Fruit fly (Drosophila melanogaster): Measurements from ENCODE around the gene CG32202.

CG32202 gene

DNA sequence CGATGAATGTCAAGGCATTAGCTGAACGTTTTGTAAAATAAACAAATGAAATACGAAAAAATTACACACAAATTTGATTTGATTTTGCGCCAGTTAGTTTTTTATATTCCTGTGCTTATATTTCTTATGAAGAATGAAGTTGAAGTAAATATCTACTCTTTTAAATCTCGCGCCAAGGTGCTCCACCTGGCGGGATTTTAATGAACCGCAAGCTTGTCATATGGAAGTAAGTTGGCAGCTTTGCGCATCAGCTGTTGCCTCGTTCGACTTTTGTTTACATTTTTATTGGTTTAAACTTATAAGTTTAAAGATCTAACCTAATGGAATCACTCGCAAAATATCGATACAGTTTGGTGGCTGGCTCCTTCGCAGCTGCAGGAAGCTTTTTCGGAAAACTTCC lies 14.9 kb upstream of the CG32202 start, which contains the start of gene CG42495:
Gene CG42495 (plus strand): TSS at position 247 of the 400 bp plus-strand sequence.
- TF ChIP-seq D1 (tag; optimal IDR thresholded peaks at IDR 0.05) (peak; percentile 47), CG9948 (tag; optimal IDR thresholded peaks at IDR 0.05) (no peak)

DNA sequence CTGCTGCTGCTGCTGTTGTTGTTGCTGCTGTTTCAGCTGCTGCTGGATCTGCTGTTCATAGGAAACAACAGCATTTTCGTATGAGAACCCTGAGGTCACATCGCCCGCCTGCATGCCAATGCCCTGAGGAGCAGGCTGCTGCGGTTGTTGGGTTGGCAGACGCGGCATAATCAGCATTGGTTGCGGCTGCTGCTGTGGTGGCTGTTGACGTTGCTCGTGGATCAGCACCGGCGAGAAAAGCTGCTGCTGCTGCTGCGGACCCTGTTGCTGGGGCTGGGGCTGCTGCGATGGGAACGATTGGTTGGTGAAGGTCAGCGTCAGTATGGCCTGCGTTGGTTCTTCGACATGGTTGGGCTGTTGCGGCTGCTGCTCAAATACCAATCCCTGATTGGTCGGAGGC lies 12.1 kb upstream of the CG32202 start:
- TF ChIP-seq gl (tag; optimal IDR thresholded peaks at IDR 0.05) = no peak
- TF ChIP-seq fd96Ca (GFP tag; IDR thresholded peaks at IDR 0.05) = no peak
- no peak for TF ChIP-seq EcR (GFP tag; optimal IDR thresholded peaks at IDR 0.05)
- no peak for TF ChIP-seq CG15710 (tag; optimal IDR thresholded peaks at IDR 0.05)
- no peak for TF ChIP-seq CG14655 (GFP tag; optimal IDR thresholded peaks at IDR 0.05)
- no peak for TF ChIP-seq CG8301 (tag; optimal IDR thresholded peaks at IDR 0.05)
- no peak for TF ChIP-seq CG10348 (GFP tag; IDR thresholded peaks at IDR 0.05)
- TF ChIP-seq Ets98B (GFP tag; IDR thresholded peaks at IDR 0.05) = no peak
- no peak for TF ChIP-seq Pif1B (GFP tag; optimal IDR thresholded peaks at IDR 0.05)
- TF ChIP-seq CG13204 (GFP tag; optimal IDR thresholded peaks at IDR 0.05) = no peak
- TF ChIP-seq CG9948 (tag; optimal IDR thresholded peaks at IDR 0.05) = no peak
- TF ChIP-seq CG17806 (tag; optimal IDR thresholded peaks at IDR 0.05) = no peak
- no peak for TF ChIP-seq CG32121 (GFP tag; IDR thresholded peaks at IDR 0.05)
- TF ChIP-seq CG34367 (tag; optimal IDR thresholded peaks at IDR 0.05) = no peak
- TF ChIP-seq CG8159 (tag; optimal IDR thresholded peaks at IDR 0.05) = no peak
- TF ChIP-seq Pif1A (GFP tag; optimal IDR thresholded peaks at IDR 0.05) = no peak
- no peak for TF ChIP-seq CG4496 (GFP tag; IDR thresholded peaks at IDR 0.05)

- TF ChIP-seq CG17806 (tag; optimal IDR thresholded peaks at IDR 0.05) = peak; percentile 10
- TF ChIP-seq CG15710 (tag; optimal IDR thresholded peaks at IDR 0.05) = peak; percentile 2
- TF ChIP-seq Pif1B (GFP tag; optimal IDR thresholded peaks at IDR 0.05) = peak; percentile 17
- TF ChIP-seq CG10348 (GFP tag; IDR thresholded peaks at IDR 0.05) = no peak
- TF ChIP-seq Snoo (tag; optimal IDR thresholded peaks at IDR 0.05) = peak; percentile 55
- peak; percentile 49; the same call in 1 of the 3 replicates for TF ChIP-seq CG4496 (GFP tag; IDR thresholded peaks at IDR 0.05)
- peak; percentile 26; the same call in 1 of the 3 replicates for TF ChIP-seq fd96Ca (GFP tag; IDR thresholded peaks at IDR 0.05)
- TF ChIP-seq CG9948 (tag; optimal IDR thresholded peaks at IDR 0.05) = peak; percentile 3
- TF ChIP-seq Ets98B (GFP tag; IDR thresholded peaks at IDR 0.05) = no peak; the same call in none of the 2 replicates
- no peak for TF ChIP-seq CG12605 (GFP tag; IDR thresholded peaks at IDR 0.05)
- no peak for TF ChIP-seq EcR (GFP tag; optimal IDR thresholded peaks at IDR 0.05)
- no peak for TF ChIP-seq CG8301 (tag; optimal IDR thresholded peaks at IDR 0.05)
These were observed 9.8 kb upstream of the CG32202 start for dm6 chr3L:18672203-18672602.

dm6 chr3L:18672986-18673633 lies 8.9 kb upstream of the CG32202 start, which contains the start of gene Capr:
Capr (minus strand) TSS chr3L:18673324.
- no peak for TF ChIP-seq CG14655 (GFP tag; optimal IDR thresholded peaks at IDR 0.05)
- TF ChIP-seq CG15710 (tag; optimal IDR thresholded peaks at IDR 0.05) = peak; percentile 7
- TF ChIP-seq Ets98B (GFP tag; IDR thresholded peaks at IDR 0.05) = peak; percentile 48
- TF ChIP-seq CG4496 (GFP tag; IDR thresholded peaks at IDR 0.05) = peak; percentile 53; the same call in 1 of the 3 replicates
- 0 out of 2 replicates have a peak, but pooled peaks have one; percentile 17 for TF ChIP-seq CG12605 (GFP tag; IDR thresholded peaks at IDR 0.05)
- TF ChIP-seq CG9948 (tag; optimal IDR thresholded peaks at IDR 0.05) = no peak
- no peak for TF ChIP-seq EcR (GFP tag; optimal IDR thresholded peaks at IDR 0.05)
- TF ChIP-seq rn (GFP tag; IDR thresholded peaks at IDR 0.05) = 0 out of 2 replicates have a peak, but pooled peaks have one; percentile 18
- no peak for TF ChIP-seq D1 (tag; optimal IDR thresholded peaks at IDR 0.05)
- TF ChIP-seq CG8159 (tag; optimal IDR thresholded peaks at IDR 0.05) = no peak
- no peak for TF ChIP-seq CG13204 (GFP tag; optimal IDR thresholded peaks at IDR 0.05)
- TF ChIP-seq Pif1B (GFP tag; optimal IDR thresholded peaks at IDR 0.05) = no peak
- TF ChIP-seq CG10348 (GFP tag; IDR thresholded peaks at IDR 0.05) = no peak
- no peak for TF ChIP-seq CG34367 (tag; optimal IDR thresholded peaks at IDR 0.05)
- no peak for TF ChIP-seq CG17806 (tag; optimal IDR thresholded peaks at IDR 0.05)
- TF ChIP-seq Pif1A (GFP tag; optimal IDR thresholded peaks at IDR 0.05) = no peak
- TF ChIP-seq fd96Ca (GFP tag; IDR thresholded peaks at IDR 0.05) = no peak; the same call in 2 of the 3 replicates

DNA sequence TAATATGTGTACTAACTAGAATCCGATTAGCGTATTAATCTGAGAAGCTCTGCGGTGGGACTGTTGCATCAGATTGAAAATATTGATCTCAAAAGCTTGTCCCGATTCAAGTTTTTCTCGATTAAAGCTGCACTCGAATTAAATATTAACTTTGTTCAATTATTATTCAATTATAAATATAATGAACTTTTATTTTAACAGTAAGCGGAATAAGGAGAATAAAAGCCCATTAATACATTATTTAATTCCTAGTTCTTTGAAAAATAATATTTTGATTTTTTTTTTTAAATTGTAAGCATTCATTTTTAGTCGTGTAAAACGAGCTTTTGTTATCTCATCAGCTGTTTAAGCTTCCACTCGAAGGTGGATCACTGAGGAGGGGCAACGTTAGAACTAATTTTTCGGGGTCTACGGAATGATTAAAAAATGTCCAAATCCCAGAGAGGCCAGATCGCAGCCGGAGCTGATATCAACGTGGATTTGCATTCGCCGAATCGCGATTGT lies 6.6 kb upstream of the CG32202 start, which contains the start of the genes GNBP2 and GNBP1:
Gene GNBP2 (minus strand): TSS at position 51 of the 504 bp plus-strand sequence.
Gene GNBP1 (plus strand): TSS at position 438 of the 504 bp plus-strand sequence.
- TF ChIP-seq CG15710 (tag; optimal IDR thresholded peaks at IDR 0.05) (peak; percentile 86), Pif1A (GFP tag; optimal IDR thresholded peaks at IDR 0.05) (no peak), D1 (tag; optimal IDR thresholded peaks at IDR 0.05) (no peak), CG34367 (tag; optimal IDR thresholded peaks at IDR 0.05) (peak; percentile 78), CG8159 (tag; optimal IDR thresholded peaks at IDR 0.05) (peak; percentile 92), Ets98B (GFP tag; IDR thresholded peaks at IDR 0.05) (peak; percentile 89), CG4496 (GFP tag; IDR thresholded peaks at IDR 0.05) (peak; percentile 95), rn (GFP tag; IDR thresholded peaks at IDR 0.05) (peak; percentile 86), CG32121 (GFP tag; IDR thresholded peaks at IDR 0.05) (peak; percentile 95), CG10348 (GFP tag; IDR thresholded peaks at IDR 0.05) (peak; percentile 62; the same call in 1 of the 2 replicates), gl (tag; optimal IDR thresholded peaks at IDR 0.05) (peak; percentile 25), CG9948 (tag; optimal IDR thresholded peaks at IDR 0.05) (peak; percentile 89), CG12605 (GFP tag; IDR thresholded peaks at IDR 0.05) (peak; percentile 93), CG17806 (tag; optimal IDR thresholded peaks at IDR 0.05) (peak; percentile 90), fd96Ca (GFP tag; IDR thresholded peaks at IDR 0.05) (no peak), EcR (GFP tag; optimal IDR thresholded peaks at IDR 0.05) (no peak), CG14655 (GFP tag; optimal IDR thresholded peaks at IDR 0.05) (no peak), Snoo (tag; optimal IDR thresholded peaks at IDR 0.05) (peak; percentile 84), Pif1B (GFP tag; optimal IDR thresholded peaks at IDR 0.05) (peak; percentile 71), CG8301 (tag; optimal IDR thresholded peaks at IDR 0.05) (peak; percentile 88), CG13204 (GFP tag; optimal IDR thresholded peaks at IDR 0.05) (no peak)
